Fruit fly (Drosophila melanogaster) whole organism, embryonic: Measurements from ENCODE around the gene arg.

Source experiments
- CG12155 ChIP-seq: fragments of 200-800 bp; sonication (Bioruptor generic); optimal IDR thresholded peaks from 3 replicates; lab custom pipeline; 2016; ENCODE audit warnings: missing biosample characterization, missing genetic modification characterization
- CG7987 ChIP-seq: fragments of 200-800 bp; sonication (Bioruptor generic); optimal IDR thresholded peaks from 2 replicates; lab custom pipeline; 2018; ENCODE audit warnings: missing biosample characterization, mild to moderate bottlenecking, missing genetic modification characterization, moderate library complexity
- CG9876 ChIP-seq: fragments of 200-800 bp; sonication (Bioruptor generic); optimal IDR thresholded peaks from 2 replicates; lab custom pipeline; 2016; ENCODE audit warnings: missing biosample characterization, missing genetic modification characterization
- ems ChIP-seq: fragments of 200-800 bp; sonication (Bioruptor generic); optimal IDR thresholded peaks from 3 replicates; lab custom pipeline; 2016; ENCODE audit warnings: missing biosample characterization, missing genetic modification characterization
- ham ChIP-seq: fragments of 200-800 bp; sonication (Bioruptor generic); IDR thresholded peaks from 2 replicates; pipeline ENCODE4 v1.3.6; 2022; ENCODE audit warnings: missing biosample characterization, missing genetic modification characterization
- ind ChIP-seq: fragments of 200-800 bp; sonication (Bioruptor generic); optimal IDR thresholded peaks from 3 replicates; lab custom pipeline; 2016; ENCODE audit warnings: missing biosample characterization, missing genetic modification characterization
- pfk ChIP-seq: fragments of 200-800 bp; sonication (Bioruptor generic); optimal IDR thresholded peaks from 2 replicates; lab custom pipeline; 2018; ENCODE audit warnings: missing biosample characterization, mild to moderate bottlenecking, missing genetic modification characterization, moderate library complexity
- sima ChIP-seq: fragments of 200-800 bp; sonication (Bioruptor generic); optimal IDR thresholded peaks from 2 replicates; lab custom pipeline; 2016; ENCODE audit warnings: missing biosample characterization, missing genetic modification characterization

DNA sequence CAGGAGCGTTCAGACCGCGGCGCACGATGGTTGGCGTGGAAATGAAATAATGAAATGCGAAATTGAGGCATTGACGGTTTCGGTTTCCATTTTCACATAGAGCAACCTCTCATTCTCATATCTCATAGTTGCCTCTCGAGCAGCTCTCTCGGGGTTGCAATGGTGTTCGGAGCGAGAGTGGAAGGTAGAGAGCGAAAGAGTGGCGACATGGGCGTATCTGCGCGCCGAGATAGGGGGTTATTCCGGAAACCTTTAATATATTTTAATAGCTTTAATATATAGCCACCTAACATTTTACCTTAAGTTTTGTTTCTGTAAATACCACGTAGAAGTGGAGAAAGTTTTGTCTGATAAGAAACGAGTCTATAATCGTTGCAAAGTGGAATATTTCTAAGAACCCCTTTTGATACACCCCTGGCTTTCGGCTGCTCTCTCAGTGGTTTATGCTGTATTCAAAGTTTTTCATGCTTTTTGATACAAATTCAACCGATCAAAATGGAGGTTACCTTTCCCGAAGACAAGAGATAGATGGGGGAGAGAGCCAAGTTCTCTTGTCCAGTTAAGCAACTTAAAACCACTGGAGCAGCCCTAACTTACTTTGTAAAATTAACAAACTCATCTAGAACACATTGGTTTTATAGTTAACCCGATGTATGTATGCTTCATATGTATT is 14.1 kb downstream of the arg start, which contains the start of gene elav:
- TF ChIP-seq CG7987 (GFP tag; lab: Kevin White, UChicago), result peak; percentile 90
- TF ChIP-seq pfk (GFP tag; lab: Kevin White, UChicago), result peak; percentile 78
- TF ChIP-seq ems (GFP tag; lab: Kevin White, UChicago), result peak; percentile 97
- peak; percentile 87 for TF ChIP-seq CG9876 (GFP tag; lab: Kevin White, UChicago)
- peak; percentile 97 for TF ChIP-seq CG12155 (GFP tag; lab: Kevin White, UChicago)
- peak; percentile 74 for TF ChIP-seq sima (GFP tag; lab: Kevin White, UChicago)
- peak; percentile 95 for TF ChIP-seq ham (GFP tag; lab: Robert Waterston, UW)
- peak; percentile 98 for TF ChIP-seq ind
